Fruit fly (Drosophila melanogaster) whole organism, adult: ENCODE results near the gene nxf2.

Experiments
- CG11617 ChIP-seq: fragments of 200-800 bp; sonication (Bioruptor generic); optimal IDR thresholded peaks from 2 replicates; lab custom pipeline; 2017; ENCODE audit warnings: mild to moderate bottlenecking, missing biosample characterization, missing genetic modification reagents, missing genetic modification characterization
- CG12768 ChIP-seq: fragments of 200-800 bp; sonication (Bioruptor generic); optimal IDR thresholded peaks from 2 replicates; lab custom pipeline; 2017; ENCODE audit warnings: missing biosample characterization, missing genetic modification characterization, mild to moderate bottlenecking, moderate library complexity, missing genetic modification reagents
- CG1620 ChIP-seq: fragments of 200-800 bp; sonication (Bioruptor generic); optimal IDR thresholded peaks from 2 replicates; lab custom pipeline; 2016; ENCODE audit warnings: missing biosample characterization, missing genetic modification characterization
- CG7045 ChIP-seq: fragments of 200-800 bp; sonication (Bioruptor generic); optimal IDR thresholded peaks from 2 replicates; lab custom pipeline; 2017; ENCODE audit warnings: missing biosample characterization, mild to moderate bottlenecking, missing genetic modification characterization
- CG7101 ChIP-seq: fragments of 200-800 bp; sonication (Bioruptor generic); optimal IDR thresholded peaks from 2 replicates; lab custom pipeline; 2018; ENCODE audit warnings: missing biosample characterization, mild to moderate bottlenecking, missing genetic modification characterization, moderate library complexity
- Clk ChIP-seq: fragments of 200-800 bp; sonication (Bioruptor generic); optimal IDR thresholded peaks from 2 replicates; lab custom pipeline; 2017; ENCODE audit warnings: missing biosample characterization, missing genetic modification characterization
- Crg-1 ChIP-seq: fragments of 200-800 bp; sonication (Bioruptor generic); optimal IDR thresholded peaks from 2 replicates; lab custom pipeline; 2016; ENCODE audit warnings: missing biosample characterization, missing genetic modification characterization
- Hr96 ChIP-seq: fragments of 200-800 bp; sonication (Bioruptor generic); optimal IDR thresholded peaks from 2 replicates; lab custom pipeline; 2016; ENCODE audit warnings: missing biosample characterization, missing genetic modification characterization
- Mnt ChIP-seq: fragments of 200-800 bp; sonication (Bioruptor generic); optimal IDR thresholded peaks from 2 replicates; lab custom pipeline; 2016; ENCODE audit warnings: missing biosample characterization, mild to moderate bottlenecking, missing genetic modification characterization
- bab1 ChIP-seq: fragments of 200-800 bp; sonication (Bioruptor generic); optimal IDR thresholded peaks from 3 replicates; lab custom pipeline; 2019; ENCODE audit warnings: missing biosample characterization, mild to moderate bottlenecking, missing genetic modification characterization, moderate library complexity
- kay ChIP-seq: fragments of 200-800 bp; sonication (Bioruptor generic); peaks from one replicate; lab custom pipeline; 2016; ENCODE audit warnings: missing biosample characterization, missing genetic modification characterization, borderline replicate concordance
- pad ChIP-seq: fragments of 200-800 bp; sonication (Bioruptor generic); optimal IDR thresholded peaks from 3 replicates; lab custom pipeline; 2017; ENCODE audit warnings: missing biosample characterization, missing genetic modification characterization, mild to moderate bottlenecking, moderate library complexity, missing genetic modification reagents
- tj ChIP-seq: fragments of 200-800 bp; sonication (Bioruptor generic); optimal IDR thresholded peaks from 3 replicates; lab custom pipeline; 2017; ENCODE audit warnings: missing biosample characterization, mild to moderate bottlenecking, missing genetic modification characterization, moderate library complexity

- TF ChIP-seq CG1620 (GFP tag; lab: Kevin White, UChicago) (no peak), Clk (GFP tag; lab: Kevin White, UChicago) (no peak), kay (GFP tag; lab: Kevin White, UChicago) (no peak), tj (GFP tag; lab: Kevin White, UChicago) (no peak), bab1 (GFP tag; lab: Kevin White, UChicago) (no peak), Hr96 (GFP tag; lab: Kevin White, UChicago) (no peak), Crg-1 (GFP tag; lab: Kevin White, UChicago) (no peak), CG11617 (GFP tag; lab: Kevin White, UChicago) (no peak), Mnt (GFP tag; lab: Kevin White, UChicago) (no peak), pad (no peak), CG7045 (GFP tag; lab: Kevin White, UChicago) (no peak), CG7101 (no peak), CG12768 (GFP tag; lab: Kevin White, UChicago) (no peak)
These were observed 35.9 kb downstream of the nxf2 start for dm6 chr3L:16544220-16544619.
